Fruit fly (Drosophila melanogaster) whole organism, embryonic: ENCODE data around the gene Lcp65Ag2.
A peak's percentile ranks its signal among the peaks of the same experiment; 100 is the strongest.

Experiments used
- CG10274 ChIP-seq: fragments of 200-800 bp; sonication (Bioruptor generic); optimal IDR thresholded peaks from 3 replicates; lab custom pipeline; 2017; ENCODE audit warnings: missing biosample characterization, mild to moderate bottlenecking, missing genetic modification characterization
- CG10462 ChIP-seq: fragments of 200-800 bp; sonication (Bioruptor generic); optimal IDR thresholded peaks from 2 replicates; lab custom pipeline; 2016; ENCODE audit warnings: missing biosample characterization, missing genetic modification characterization
- CG11398 ChIP-seq: fragments of 200-800 bp; sonication (Bioruptor generic); optimal IDR thresholded peaks from 2 replicates; lab custom pipeline; 2016; ENCODE audit warnings: missing biosample characterization, missing genetic modification characterization
- CG12071 ChIP-seq: fragments of 200-800 bp; sonication (Bioruptor generic); optimal IDR thresholded peaks from 3 replicates; lab custom pipeline; 2018; ENCODE audit warnings: missing biosample characterization, mild to moderate bottlenecking, missing genetic modification characterization
- CG15073 ChIP-seq: fragments of 200-800 bp; sonication (Bioruptor generic); optimal IDR thresholded peaks from 2 replicates; lab custom pipeline; 2016; ENCODE audit warnings: missing biosample characterization, missing genetic modification characterization
- CG16863 ChIP-seq: fragments of 200-800 bp; sonication (Bioruptor generic); optimal IDR thresholded peaks from 3 replicates; lab custom pipeline; 2016; ENCODE audit warnings: missing biosample characterization, missing genetic modification characterization
- CG17359 ChIP-seq: fragments of 200-800 bp; sonication (Bioruptor generic); optimal IDR thresholded peaks from 3 replicates; lab custom pipeline; 2018; ENCODE audit warnings: missing biosample characterization, mild to moderate bottlenecking, missing genetic modification characterization, moderate library complexity
- CG31441 ChIP-seq: fragments of 200-800 bp; sonication (Bioruptor generic); IDR thresholded peaks from 2 replicates; pipeline ENCODE4 v1.3.6; 2022; ENCODE audit warnings: missing biosample characterization, missing genetic modification characterization
- CG32767 ChIP-seq: fragments of 200-800 bp; sonication (Bioruptor generic); IDR thresholded peaks from 2 replicates; pipeline ENCODE4 v1.3.6; 2022; ENCODE audit warnings: missing biosample characterization, missing genetic modification characterization
- CG3995 ChIP-seq: fragments of 200-800 bp; sonication (Bioruptor generic); optimal IDR thresholded peaks from 3 replicates; lab custom pipeline; 2016; ENCODE audit warnings: missing biosample characterization, missing genetic modification characterization
- CG4404 ChIP-seq: fragments of 200-800 bp; sonication (Bioruptor generic); IDR thresholded peaks from 2 replicates; pipeline ENCODE4 v1.3.6; 2022; ENCODE audit warnings: missing biosample characterization, missing genetic modification characterization
- CG4730 ChIP-seq: fragments of 200-800 bp; sonication (Bioruptor generic); IDR thresholded peaks from 2 replicates; pipeline ENCODE4 v1.3.6; 2022; ENCODE audit warnings: missing biosample characterization, missing genetic modification characterization
- CG5953 ChIP-seq: fragments of 200-800 bp; sonication (Bioruptor generic); IDR thresholded peaks from 2 replicates; pipeline ENCODE4 v1.3.6; 2022; ENCODE audit warnings: missing biosample characterization, missing genetic modification characterization
- CG7839 ChIP-seq: fragments of 200-800 bp; sonication (Bioruptor generic); optimal IDR thresholded peaks from 3 replicates; lab custom pipeline; 2018; ENCODE audit warnings: missing biosample characterization, mild to moderate bottlenecking, missing genetic modification characterization, moderate library complexity
- CG7963 ChIP-seq: fragments of 200-800 bp; sonication (Bioruptor generic); IDR thresholded peaks from 3 replicates; pipeline ENCODE4 v1.3.6; 2022; ENCODE audit warnings: missing biosample characterization, missing genetic modification characterization; ENCODE audit not compliant: partially characterized antibody
- CG8944 ChIP-seq: fragments of 200-800 bp; sonication (Bioruptor generic); optimal IDR thresholded peaks from 3 replicates; lab custom pipeline; 2016; ENCODE audit warnings: missing biosample characterization, missing genetic modification characterization
- D19A ChIP-seq: fragments of 200-800 bp; optimal IDR thresholded peaks from 3 replicates; lab custom pipeline; 2019; ENCODE audit warnings: missing biosample characterization, mild to moderate bottlenecking, missing genetic modification characterization, moderate library complexity
- Dref ChIP-seq: fragments of 200-800 bp; sonication (Bioruptor generic); IDR thresholded peaks from 2 replicates; pipeline ENCODE4 v1.3.6; 2022; ENCODE audit warnings: missing biosample characterization, missing genetic modification characterization
- Elba2 ChIP-seq: fragments of 200-800 bp; sonication (Bioruptor generic); optimal IDR thresholded peaks from 3 replicates; lab custom pipeline; 2016; ENCODE audit warnings: missing biosample characterization, missing genetic modification characterization
- HmgZ ChIP-seq: fragments of 200-800 bp; sonication (Bioruptor generic); optimal IDR thresholded peaks from 2 replicates; lab custom pipeline; 2018; ENCODE audit warnings: missing biosample characterization, mild to moderate bottlenecking, missing genetic modification characterization
- Lpt ChIP-seq: fragments of >200 bp; optimal IDR thresholded peaks from 2 replicates; lab custom pipeline; 2018; ENCODE audit warnings: missing biosample characterization, missing genetic modification characterization
- NC2α ChIP-seq: fragments of 200-800 bp; sonication (Bioruptor generic); optimal IDR thresholded peaks from 2 replicates; lab custom pipeline; 2016; ENCODE audit warnings: missing biosample characterization, missing genetic modification characterization
- NK7.1 ChIP-seq: fragments of 200-800 bp; sonication (Bioruptor generic); optimal IDR thresholded peaks from 3 replicates; lab custom pipeline; 2016; ENCODE audit warnings: missing biosample characterization, missing genetic modification characterization
- Oli ChIP-seq: fragments of 200-800 bp; sonication (Bioruptor generic); optimal IDR thresholded peaks from 2 replicates; lab custom pipeline; 2018; ENCODE audit warnings: missing biosample characterization, mild to moderate bottlenecking, missing genetic modification characterization, moderate library complexity
- Ptx1 ChIP-seq: fragments of 200-800 bp; sonication (Bioruptor generic); IDR thresholded peaks from 2 replicates; pipeline ENCODE4 v1.3.6; 2022; ENCODE audit warnings: missing biosample characterization, missing genetic modification characterization
- Spps ChIP-seq: fragments of 200-800 bp; sonication (Bioruptor generic); optimal IDR thresholded peaks from 2 replicates; lab custom pipeline; 2018; ENCODE audit warnings: missing biosample characterization, mild to moderate bottlenecking, missing genetic modification characterization
- YL-1 ChIP-seq: fragments of 200-800 bp; sonication (Bioruptor generic); optimal IDR thresholded peaks from 3 replicates; lab custom pipeline; 2017; ENCODE audit warnings: missing biosample characterization, mild to moderate bottlenecking, missing genetic modification characterization
- aop ChIP-seq: fragments of 200-800 bp; sonication (Bioruptor generic); IDR thresholded peaks from 2 replicates; pipeline ENCODE4 v1.3.6; 2022; ENCODE audit warnings: missing biosample characterization, missing genetic modification characterization
- az2 ChIP-seq: fragments of 200-800 bp; sonication (Bioruptor generic); optimal IDR thresholded peaks from 3 replicates; lab custom pipeline; 2016; ENCODE audit warnings: missing biosample characterization, missing genetic modification characterization
- cato ChIP-seq: fragments of 200-800 bp; sonication (Bioruptor generic); optimal IDR thresholded peaks from 2 replicates; lab custom pipeline; 2016; ENCODE audit warnings: missing biosample characterization, missing genetic modification characterization, borderline replicate concordance
- chinmo ChIP-seq: fragments of 200-800 bp; sonication (Bioruptor generic); IDR thresholded peaks from 4 replicates; pipeline ENCODE4 v1.3.6; 2022; ENCODE audit warnings: missing biosample characterization, missing genetic modification characterization; ENCODE audit not compliant: partially characterized antibody
- crol ChIP-seq: fragments of 200-800 bp; sonication (Bioruptor generic); IDR thresholded peaks from 2 replicates; pipeline ENCODE4 v1.3.6; 2022; ENCODE audit warnings: missing biosample characterization, missing genetic modification characterization
- crp ChIP-seq, 2 experiments: fragments of 200-800 bp; sonication (Bioruptor generic); optimal IDR thresholded peaks; 2 replicates in 1 of 2; 3 replicates in 1 of 2; lab custom pipeline; 2017; ENCODE audit warnings: missing biosample characterization in 2 of 2, missing genetic modification characterization in 2 of 2, mild to moderate bottlenecking in 1 of 2, moderate library complexity in 1 of 2
- dmrt99B ChIP-seq: fragments of 200-800 bp; sonication (Bioruptor generic); optimal IDR thresholded peaks from 2 replicates; lab custom pipeline; 2018; ENCODE audit warnings: missing biosample characterization, mild to moderate bottlenecking, missing genetic modification characterization, moderate library complexity
- gsb ChIP-seq: fragments of 200-800 bp; sonication (Bioruptor generic); IDR thresholded peaks from 2 replicates; pipeline ENCODE4 v1.3.6; 2022; ENCODE audit warnings: missing biosample characterization, missing genetic modification characterization
- jumu ChIP-seq: fragments of 200-800 bp; sonication (Bioruptor generic); optimal IDR thresholded peaks from 3 replicates; lab custom pipeline; 2016; ENCODE audit warnings: missing biosample characterization, missing genetic modification characterization
- lilli ChIP-seq: fragments of 200-800 bp; sonication (Bioruptor generic); optimal IDR thresholded peaks from 3 replicates; lab custom pipeline; 2016; ENCODE audit warnings: missing biosample characterization, missing genetic modification characterization
- mld ChIP-seq: fragments of 200-800 bp; sonication (Bioruptor generic); IDR thresholded peaks from 3 replicates; pipeline ENCODE4 v1.3.6; 2022; ENCODE audit warnings: missing biosample characterization, missing genetic modification characterization; ENCODE audit not compliant: partially characterized antibody
- onecut ChIP-seq: fragments of 200-800 bp; sonication (Bioruptor generic); IDR thresholded peaks from 2 replicates; pipeline ENCODE4 v1.3.6; 2022; ENCODE audit warnings: missing biosample characterization, missing genetic modification characterization
- prd ChIP-seq, 3 experiments: fragments of >200 bp in 2 of 3; fragments of 200-800 bp in 1 of 3; sonication (Bioruptor generic) in 1 of 3; optimal IDR thresholded peaks in 2 of 3; IDR thresholded peaks in 1 of 3; 2 replicates in 2 of 3; 3 replicates in 1 of 3; pipeline versions ENCODE4 v1.3.6 to Lab custom; 2017 to 2022; ENCODE audit warnings: missing biosample characterization in 1 of 3, missing genetic modification characterization in 1 of 3
- rib ChIP-seq: fragments of 200-800 bp; sonication (Bioruptor generic); IDR thresholded peaks from 2 replicates; pipeline ENCODE4 v1.3.6; 2022; ENCODE audit warnings: missing biosample characterization, missing genetic modification characterization
- row ChIP-seq: fragments of 200-800 bp; sonication (Bioruptor generic); IDR thresholded peaks from 3 replicates; pipeline ENCODE4 v1.3.6; 2022; ENCODE audit warnings: missing biosample characterization, missing genetic modification characterization
- run ChIP-seq: fragments of 200-800 bp; sonication (Bioruptor generic); optimal IDR thresholded peaks from 3 replicates; lab custom pipeline; 2018; ENCODE audit warnings: missing biosample characterization, mild to moderate bottlenecking, missing genetic modification characterization
- sc ChIP-seq, 3 experiments: fragments of >200 bp in 2 of 3; fragments of 200-800 bp in 1 of 3; sonication (Bioruptor generic) in 1 of 3; optimal IDR thresholded peaks; 2 replicates in 2 of 3; 3 replicates in 1 of 3; lab custom pipeline; 2017; ENCODE audit warnings: mild to moderate bottlenecking in 1 of 3, missing biosample characterization in 1 of 3, missing genetic modification characterization in 1 of 3, missing genetic modification reagents in 1 of 3
- seq ChIP-seq: fragments of 200-800 bp; sonication (Bioruptor generic); IDR thresholded peaks from 2 replicates; pipeline ENCODE4 v1.3.6; 2022; ENCODE audit warnings: missing biosample characterization, missing genetic modification characterization
- so ChIP-seq: fragments of 200-800 bp; sonication (Bioruptor generic); IDR thresholded peaks from 3 replicates; pipeline ENCODE4 v1.3.6; 2022; ENCODE audit warnings: missing biosample characterization, missing genetic modification characterization
- toy ChIP-seq: fragments of 200-800 bp; sonication (Bioruptor generic); IDR thresholded peaks from 2 replicates; pipeline ENCODE4 v1.3.6; 2022; ENCODE audit warnings: missing biosample characterization, missing genetic modification characterization
- tup ChIP-seq: fragments of 200-800 bp; sonication (Bioruptor generic); optimal IDR thresholded peaks from 2 replicates; lab custom pipeline; 2016; ENCODE audit warnings: missing biosample characterization, mild to moderate bottlenecking, missing genetic modification characterization, moderate library complexity
- usp ChIP-seq: fragments of >200 bp; optimal IDR thresholded peaks from 2 replicates; lab custom pipeline; 2017; ENCODE audit warnings: missing biosample characterization, missing genetic modification characterization
- vfl ChIP-seq: fragments of 200-800 bp; sonication (Bioruptor generic); optimal IDR thresholded peaks from 2 replicates; lab custom pipeline; 2016; ENCODE audit warnings: missing biosample characterization, missing genetic modification characterization
- vvl ChIP-seq: fragments of 200-800 bp; sonication (Bioruptor generic); IDR thresholded peaks from 2 replicates; pipeline ENCODE4 v1.3.6; 2022; ENCODE audit warnings: missing biosample characterization, missing genetic modification characterization

Gene Lcp65Ag2

dm6 chr3L:6094697-6095096 is 38.7 kb downstream of the Lcp65Ag2 start, which contains the start of the genes CG10467 and loj (continued):
- TF ChIP-seq tup (GFP tag; lab: Kevin White, UChicago) (peak; percentile 88), Elba2 (GFP tag; lab: Kevin White, UChicago) (peak; percentile 61), HmgZ (tag; lab: Kevin White, UChicago) (peak; percentile 94), CG32767 (GFP tag; lab: Robert Waterston, UW) (peak; percentile 93), usp (GFP tag; lab: Kevin White, UChicago) (no peak), CG16863 (GFP tag; lab: Kevin White, UChicago) (peak; percentile 67), CG10462 (GFP tag; lab: Kevin White, UChicago) (peak; percentile 90), prd (optimal IDR thresholded peaks at IDR 0.05; lab: Kevin White, UChicago) (no peak), prd (GFP tag; IDR thresholded peaks at IDR 0.05; lab: Robert Waterston, UW) (peak; percentile 99), mld (GFP tag; lab: Robert Waterston, UW) (no peak), so (GFP tag; lab: Robert Waterston, UW) (peak; percentile 88), YL-1 (GFP tag; lab: Kevin White, UChicago) (peak; percentile 92), Spps (tag; lab: Kevin White, UChicago) (peak; percentile 90), Oli (peak; percentile 95), rib (GFP tag; lab: Robert Waterston, UW) (peak; percentile 93), Ptx1 (GFP tag; lab: Robert Waterston, UW) (peak; percentile 99), dmrt99B (tag; lab: Kevin White, UChicago) (peak; percentile 93), vvl (GFP tag; lab: Robert Waterston, UW) (peak; percentile 97), cato (GFP tag; lab: Kevin White, UChicago) (peak; percentile 94), seq (GFP tag; lab: Robert Waterston, UW) (peak; percentile 86), CG12071 (GFP tag; lab: Kevin White, UChicago) (peak; percentile 43), crp (GFP tag; optimal IDR thresholded peaks at IDR 0.05; lab: Kevin White, UChicago) (peak; percentile 91 to 97), jumu (GFP tag; lab: Kevin White, UChicago) (peak; percentile 66), toy (GFP tag; lab: Robert Waterston, UW) (peak; percentile 90), az2 (GFP tag; lab: Kevin White, UChicago) (peak; percentile 97), row (peak; percentile 98), NC2α (GFP tag; lab: Kevin White, UChicago) (no peak), Lpt (GFP tag; lab: Kevin White, UChicago) (no peak), CG4730 (peak; percentile 96), CG31441 (GFP tag; lab: Robert Waterston, UW) (peak; percentile 96), lilli (GFP tag; lab: Kevin White, UChicago) (peak; percentile 95), CG5953 (GFP tag; lab: Robert Waterston, UW) (peak; percentile 86; the same call in 1 of the 2 replicates), CG10274 (GFP tag; lab: Kevin White, UChicago) (peak; percentile 64), D19A (tag; lab: Kevin White, UChicago) (peak; percentile 87), NK7.1 (GFP tag; lab: Kevin White, UChicago) (no peak), CG15073 (GFP tag; lab: Kevin White, UChicago) (peak; percentile 93), CG7839 (peak; percentile 96), onecut (GFP tag; lab: Robert Waterston, UW) (peak; percentile 82), CG11398 (GFP tag; lab: Kevin White, UChicago) (peak; percentile 23), CG17359 (tag; lab: Kevin White, UChicago) (peak; percentile 96), CG4404 (GFP tag; lab: Robert Waterston, UW) (peak; percentile 98), sc (optimal IDR thresholded peaks at IDR 0.05; lab: Kevin White, UChicago) (no peak), sc (GFP tag; optimal IDR thresholded peaks at IDR 0.05; lab: Kevin White, UChicago) (peak; percentile 85), run (tag; lab: Kevin White, UChicago) (peak; percentile 77), CG7963 (GFP tag; lab: Robert Waterston, UW) (no peak), aop (GFP tag; lab: Robert Waterston, UW) (peak; percentile 77; the same call in 1 of the 2 replicates), Dref (peak; percentile 47), crol (GFP tag; lab: Robert Waterston, UW) (peak; percentile 47; the same call in 1 of the 2 replicates), CG8944 (GFP tag; lab: Kevin White, UChicago) (peak; percentile 81), chinmo (GFP tag; lab: Robert Waterston, UW) (no peak), vfl (GFP tag; lab: Kevin White, UChicago) (peak; percentile 86), gsb (GFP tag; lab: Robert Waterston, UW) (peak; percentile 90), CG3995 (GFP tag; lab: Kevin White, UChicago) (peak; percentile 63)
